Worm (Caenorhabditis elegans) whole organism, L4 larva: Measurements from ENCODE around the gene F36G9.15.
A peak's percentile ranks its signal among the peaks of the same experiment; 100 is the strongest.

Experiments
- D1046.2 ChIP-seq: fragments of 200-800 bp; sonication (Bioruptor generic); IDR thresholded peaks from 2 replicates; pipeline ENCODE4 v1.3.6; 2022; ENCODE audit warnings: missing genetic modification characterization, missing compliant biosample characterization
- F10B5.3 ChIP-seq: sonication (generic microtip); optimal IDR thresholded peaks from 2 replicates; lab custom pipeline; 2016; ENCODE audit warnings: mild to moderate bottlenecking, missing genetic modification characterization, missing compliant biosample characterization
- F26F4.8 ChIP-seq: fragments of 200-800 bp; sonication (Bioruptor generic); conservative IDR thresholded peaks from 2 replicates; pipeline ENCODE4 v1.3.6; 2022; ENCODE audit warnings: missing genetic modification characterization, missing compliant biosample characterization
- F44E2.7 ChIP-seq: fragments of 200-800 bp; sonication (Bioruptor generic); IDR thresholded peaks from 2 replicates; pipeline ENCODE4 v2.1.2; 2022; ENCODE audit warnings: missing genetic modification characterization, missing compliant biosample characterization
- R02D3.7 ChIP-seq: fragments of 150-350 bp; sonication (generic microtip); optimal IDR thresholded peaks from 3 replicates; lab custom pipeline; 2014; ENCODE audit warnings: missing biosample characterization, missing genetic modification characterization
- T20F7.1 ChIP-seq: fragments of 200-800 bp; sonication (Bioruptor generic); optimal IDR thresholded peaks from 2 replicates; lab custom pipeline; 2018; ENCODE audit warnings: mild to moderate bottlenecking, missing genetic modification characterization, missing compliant biosample characterization
- ZK546.5 ChIP-seq, 2 experiments: sonication (generic microtip); optimal IDR thresholded peaks; 2 replicates each; lab custom pipeline; 2017; ENCODE audit warnings: missing biosample characterization in 2 of 2, missing genetic modification characterization in 2 of 2
- aha-1 ChIP-seq: fragments of 150-350 bp; peaks from one replicate; lab custom pipeline; 2014; ENCODE audit warnings: missing biosample characterization, missing genetic modification characterization
- aly-2 ChIP-seq: sonication (generic microtip); optimal IDR thresholded peaks from 2 replicates; lab custom pipeline; 2018; ENCODE audit warnings: missing biosample characterization, missing genetic modification characterization
- ceh-62 ChIP-seq: sonication (generic microtip); optimal IDR thresholded peaks from 2 replicates; lab custom pipeline; 2017; ENCODE audit warnings: missing biosample characterization, missing genetic modification characterization
- daf-12 ChIP-seq: fragments of 150-350 bp; optimal IDR thresholded peaks from 2 replicates; lab custom pipeline; 2014; ENCODE audit warnings: missing biosample characterization, missing genetic modification reagents, missing genetic modification characterization
- daf-8 ChIP-seq: fragments of 200-800 bp; sonication (Bioruptor generic); IDR thresholded peaks from 2 replicates; pipeline ENCODE4 v1.3.6; 2022; ENCODE audit warnings: missing genetic modification characterization, missing compliant biosample characterization
- dmd-6 ChIP-seq: fragments of 200-800 bp; sonication (Bioruptor generic); IDR thresholded peaks from 2 replicates; pipeline ENCODE4 v1.3.6; 2022; ENCODE audit warnings: missing genetic modification reagents, missing genetic modification characterization, missing compliant biosample characterization
- dmd-8 ChIP-seq: fragments of 200-800 bp; sonication (Bioruptor generic); IDR thresholded peaks from 2 replicates; pipeline ENCODE4 v1.3.6; 2022; ENCODE audit warnings: missing genetic modification characterization, missing compliant biosample characterization
- dve-1 ChIP-seq: sonication (generic microtip); optimal IDR thresholded peaks from 2 replicates; lab custom pipeline; 2017; ENCODE audit warnings: antibody characterized with exemption, mild to moderate bottlenecking, missing genetic modification characterization, missing compliant biosample characterization; ENCODE audit not compliant: insufficient read depth
- fkh-10 ChIP-seq: fragments of 150-350 bp; optimal IDR thresholded peaks from 2 replicates; lab custom pipeline; 2014; ENCODE audit warnings: missing biosample characterization, missing genetic modification reagents, missing genetic modification characterization
- fos-1 ChIP-seq: fragments of 150-350 bp; optimal IDR thresholded peaks from 2 replicates; lab custom pipeline; 2014; ENCODE audit warnings: missing biosample characterization, missing genetic modification characterization
- hlh-11 ChIP-seq: fragments of 200-800 bp; sonication (Bioruptor generic); optimal IDR thresholded peaks from 2 replicates; lab custom pipeline; 2018; ENCODE audit warnings: mild to moderate bottlenecking, missing genetic modification characterization, missing compliant biosample characterization
- lin-29 ChIP-seq: fragments of 200-800 bp; sonication (Bioruptor generic); IDR thresholded peaks from 2 replicates; pipeline ENCODE4 v1.3.6; 2022; ENCODE audit warnings: missing genetic modification reagents, missing genetic modification characterization, missing compliant biosample characterization
- mep-1 ChIP-seq: fragments of 150-350 bp; sonication (generic microtip); optimal IDR thresholded peaks from 3 replicates; lab custom pipeline; 2014; ENCODE audit warnings: missing biosample characterization, missing genetic modification characterization
- nhr-237 ChIP-seq: sonication (generic microtip); optimal IDR thresholded peaks from 2 replicates; lab custom pipeline; 2017; ENCODE audit warnings: missing biosample characterization, missing genetic modification characterization
- nhr-6 ChIP-seq: fragments of 150-350 bp; optimal IDR thresholded peaks from 2 replicates; lab custom pipeline; 2014; ENCODE audit warnings: missing biosample characterization, missing genetic modification characterization
- nhr-76 ChIP-seq: fragments of 150-350 bp; optimal IDR thresholded peaks from 2 replicates; lab custom pipeline; 2014; ENCODE audit warnings: missing biosample characterization, missing genetic modification characterization
- php-3 ChIP-seq: fragments of 200-800 bp; sonication (Bioruptor generic); IDR thresholded peaks from 2 replicates; pipeline ENCODE4 v1.3.6; 2022; ENCODE audit warnings: missing genetic modification reagents, missing genetic modification characterization, missing compliant biosample characterization
- pqm-1 ChIP-seq: sonication (generic microtip); optimal IDR thresholded peaks from 2 replicates; lab custom pipeline; 2017; ENCODE audit warnings: missing biosample characterization, missing genetic modification characterization
- rbr-2 ChIP-seq: sonication (generic microtip); optimal IDR thresholded peaks from 2 replicates; lab custom pipeline; 2016; ENCODE audit warnings: missing genotype, missing genetic modification characterization, missing compliant biosample characterization
- sdz-12 ChIP-seq: fragments of 200-800 bp; sonication (Bioruptor generic); optimal IDR thresholded peaks from 2 replicates; lab custom pipeline; 2018; ENCODE audit warnings: mild to moderate bottlenecking, missing genetic modification characterization, missing compliant biosample characterization
- set-16 ChIP-seq: fragments of 200-800 bp; sonication (Bioruptor generic); IDR thresholded peaks from 2 replicates; pipeline ENCODE4 v1.3.6; 2022; ENCODE audit warnings: missing genetic modification reagents, missing genetic modification characterization, missing compliant biosample characterization
- spr-3 ChIP-seq: fragments of 200-800 bp; sonication (Bioruptor generic); optimal IDR thresholded peaks from 2 replicates; lab custom pipeline; 2018; ENCODE audit warnings: mild to moderate bottlenecking, missing genetic modification characterization, missing compliant biosample characterization
- tag-97 ChIP-seq: fragments of 200-800 bp; sonication (Bioruptor generic); IDR thresholded peaks from 2 replicates; pipeline ENCODE4 v1.3.6; 2022; ENCODE audit warnings: missing genetic modification characterization, missing compliant biosample characterization
- tra-1 ChIP-seq: fragments of 200-800 bp; sonication (Bioruptor generic); IDR thresholded peaks from 2 replicates; pipeline ENCODE4 v1.3.6; 2022; ENCODE audit warnings: missing genetic modification reagents, missing genetic modification characterization, missing compliant biosample characterization
- unc-39 ChIP-seq: sonication (generic microtip); optimal IDR thresholded peaks from 2 replicates; lab custom pipeline; 2017; ENCODE audit warnings: missing biosample characterization, missing genetic modification characterization
- unc-62 ChIP-seq, 3 experiments: fragments of 150-350 bp in 1 of 3; sonication (generic microtip); optimal IDR thresholded peaks in 2 of 3; peaks in 1 of 3; 1 replicate in 1 of 3; 2 replicates in 2 of 3; lab custom pipeline; 2014 to 2017; ENCODE audit warnings: missing biosample characterization in 3 of 3, missing genetic modification characterization in 3 of 3, missing genetic modification reagents in 3 of 3, missing genotype in 1 of 3
- vab-7 ChIP-seq: fragments of 200-800 bp; sonication (Bioruptor generic); IDR thresholded peaks from 2 replicates; pipeline ENCODE4 v1.3.6; 2022; ENCODE audit warnings: missing genetic modification reagents, missing genetic modification characterization, missing compliant biosample characterization
- zag-1 ChIP-seq: fragments of 150-350 bp; optimal IDR thresholded peaks from 2 replicates; lab custom pipeline; 2014; ENCODE audit warnings: missing biosample characterization, missing genetic modification characterization
- ztf-11 ChIP-seq: fragments of 150-350 bp; optimal IDR thresholded peaks from 2 replicates; lab custom pipeline; 2014; ENCODE audit warnings: missing biosample characterization, missing genetic modification characterization

The F36G9.15 gene

DNA sequence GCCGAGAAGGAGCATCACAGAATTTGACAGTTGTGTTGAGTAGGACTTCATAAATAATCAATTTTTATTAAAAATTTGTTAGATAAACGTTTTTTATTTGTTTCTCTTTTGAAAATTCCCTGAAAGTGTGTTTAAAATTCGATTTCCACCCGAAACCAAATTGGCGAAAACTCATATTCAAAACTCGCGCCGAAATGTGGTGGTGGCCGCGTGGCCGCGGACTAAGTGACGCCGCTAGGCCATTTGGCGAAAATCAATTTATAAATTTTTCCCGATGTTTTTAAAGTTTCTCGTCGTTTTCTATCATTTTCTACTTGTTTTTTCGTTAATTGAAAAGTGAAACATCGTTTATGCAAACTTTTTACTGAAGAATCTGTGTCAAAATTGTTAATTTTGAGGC lies 34.6 kb upstream of the F36G9.15 start (continued):
- TF ChIP-seq nhr-237 (tag; lab: Kevin White, UChicago) (no peak), vab-7 (GFP tag; lab: Robert Waterston, UW) (no peak), rbr-2 (tag; lab: Kevin White, UChicago) (no peak), unc-62 (GFP tag; optimal IDR thresholded peaks at IDR 0.05 in 1 of 2; lab: Kevin White, UChicago) (no peak), unc-62 (tag; optimal IDR thresholded peaks at IDR 0.05; lab: Kevin White, UChicago) (no peak), F26F4.8 (GFP tag; lab: Robert Waterston, UW) (no peak), nhr-76 (no peak), lin-29 (GFP tag; lab: Robert Waterston, UW) (no peak)

DNA sequence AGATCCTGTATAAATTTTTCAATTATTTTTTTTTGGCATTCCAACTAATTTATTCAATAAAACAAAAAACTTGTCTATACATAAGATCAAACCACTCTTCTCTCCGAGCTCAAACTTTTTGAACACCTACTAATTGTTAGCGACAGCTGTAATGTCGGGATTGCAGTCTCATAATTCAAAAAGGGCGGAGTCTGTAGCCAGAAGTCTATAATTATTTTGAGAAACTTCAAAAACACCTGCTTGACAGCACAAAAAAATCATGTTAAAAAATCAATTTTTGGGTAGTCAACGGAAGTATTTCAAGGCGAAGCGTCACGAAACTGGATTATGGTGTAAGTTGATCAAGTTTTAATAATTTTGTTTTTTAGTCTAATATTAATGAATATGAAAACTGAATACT lies 32.1 kb upstream of the F36G9.15 start, which contains the start of gene srx-44:
Gene srx-44, plus strand, starts transcription at position 301 of the 400 bp plus-strand sequence.
- TF ChIP-seq aly-2 (tag; lab: Kevin White, UChicago): no peak
- TF ChIP-seq aha-1 (tag; lab: Kevin White, UChicago): peak; percentile 38
- no peak for TF ChIP-seq T20F7.1
- TF ChIP-seq set-16 (GFP tag; lab: Robert Waterston, UW): no peak
- TF ChIP-seq D1046.2 (GFP tag; lab: Robert Waterston, UW): no peak
- no peak for TF ChIP-seq pqm-1
- TF ChIP-seq nhr-6 (tag; lab: Kevin White, UChicago): no peak
- TF ChIP-seq dmd-8 (GFP tag; lab: Robert Waterston, UW): no peak

DNA sequence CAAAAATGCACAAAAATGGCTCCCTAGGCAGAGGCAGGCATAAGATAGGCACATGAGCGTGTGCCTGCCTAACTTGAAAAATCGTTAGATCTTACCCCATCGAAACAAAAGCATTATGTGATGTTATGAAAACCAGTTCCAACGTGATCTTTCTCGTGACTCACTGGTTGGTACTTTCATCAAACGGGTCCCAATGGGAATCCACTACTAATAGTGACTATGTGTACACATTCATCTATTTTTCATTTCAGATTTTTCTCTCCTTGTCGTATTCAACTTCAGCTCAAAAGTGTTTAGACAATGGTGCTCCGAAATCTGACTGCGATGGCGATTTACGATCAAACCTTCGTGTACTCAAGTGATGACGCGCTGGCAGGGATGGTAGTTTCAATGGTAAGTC lies 29.7 kb upstream of the F36G9.15 start, which contains the start of gene srx-43:
Gene srx-43, plus strand, starts transcription at position 301 of the 400 bp plus-strand sequence.
- TF ChIP-seq unc-62 (GFP tag; optimal IDR thresholded peaks at IDR 0.05 in 1 of 2; lab: Kevin White, UChicago): peak in 1 of 2 experiments; percentile 74
- no peak for TF ChIP-seq unc-62 (tag; optimal IDR thresholded peaks at IDR 0.05; lab: Kevin White, UChicago)
- TF ChIP-seq unc-39 (tag; lab: Kevin White, UChicago): no peak
- TF ChIP-seq ztf-11: no peak
- TF ChIP-seq, all 104 proteins: peak for 1

DNA sequence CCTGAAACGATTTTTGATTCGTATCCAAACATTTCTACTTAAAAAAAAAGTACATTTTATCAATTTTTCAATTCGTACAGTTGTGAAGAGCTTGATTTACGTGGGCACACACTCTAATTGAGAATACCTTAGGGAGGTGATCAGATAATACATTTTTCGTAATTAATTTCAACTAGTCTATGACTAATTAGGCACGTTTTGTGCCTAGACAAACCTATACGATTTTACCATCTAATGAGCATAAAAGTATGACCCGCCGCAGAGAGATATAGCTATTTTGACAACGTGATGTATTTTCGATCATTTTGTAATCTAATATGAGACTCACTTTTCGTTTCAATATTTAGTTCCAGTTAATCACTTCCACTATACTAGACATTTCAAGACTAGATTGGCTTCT lies 29.0 kb upstream of the F36G9.15 start:
- TF ChIP-seq tra-1 (GFP tag; lab: Robert Waterston, UW): no peak
- peak; percentile 54 for TF ChIP-seq aha-1 (tag; lab: Kevin White, UChicago)

DNA sequence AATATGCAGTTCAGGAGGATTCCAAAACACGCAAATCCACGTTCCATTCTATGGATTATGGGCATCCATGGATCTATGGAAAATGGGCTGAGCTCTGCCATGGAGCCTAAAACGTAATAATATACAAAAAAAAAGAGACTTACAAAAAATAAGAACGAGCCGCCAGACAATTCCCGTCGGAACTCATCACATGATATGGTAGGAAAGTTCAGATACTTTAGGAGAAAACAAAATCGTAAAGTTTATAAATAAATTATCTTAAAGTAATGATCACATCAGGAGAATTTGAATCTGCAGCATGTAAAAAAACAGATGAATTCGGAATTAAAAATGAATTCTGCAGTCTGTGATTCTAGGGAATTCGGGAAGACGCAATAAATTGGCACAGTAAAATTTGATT lies 27.7 kb upstream of the F36G9.15 start, which contains the start of gene str-232:
Gene str-232, minus strand, starts transcription at position 101 of the 400 bp plus-strand sequence.
- TF ChIP-seq spr-3 (GFP tag; lab: Kevin White, UChicago) (no peak), vab-7 (GFP tag; lab: Robert Waterston, UW) (no peak), hlh-11 (tag; lab: Kevin White, UChicago) (no peak), F10B5.3 (tag; lab: Kevin White, UChicago) (no peak), sdz-12 (GFP tag; lab: Kevin White, UChicago) (no peak), mep-1 (tag; lab: Kevin White, UChicago) (no peak), daf-8 (GFP tag; lab: Robert Waterston, UW) (no peak), dmd-6 (GFP tag; lab: Robert Waterston, UW) (no peak), ceh-62 (tag; lab: Kevin White, UChicago) (no peak), fos-1 (tag; lab: Kevin White, UChicago) (no peak), dve-1 (tag; lab: Kevin White, UChicago) (no peak), pqm-1 (no peak), ZK546.5 (tag; optimal IDR thresholded peaks at IDR 0.05; lab: Kevin White, UChicago) (no peak), php-3 (GFP tag; lab: Robert Waterston, UW) (no peak)

DNA sequence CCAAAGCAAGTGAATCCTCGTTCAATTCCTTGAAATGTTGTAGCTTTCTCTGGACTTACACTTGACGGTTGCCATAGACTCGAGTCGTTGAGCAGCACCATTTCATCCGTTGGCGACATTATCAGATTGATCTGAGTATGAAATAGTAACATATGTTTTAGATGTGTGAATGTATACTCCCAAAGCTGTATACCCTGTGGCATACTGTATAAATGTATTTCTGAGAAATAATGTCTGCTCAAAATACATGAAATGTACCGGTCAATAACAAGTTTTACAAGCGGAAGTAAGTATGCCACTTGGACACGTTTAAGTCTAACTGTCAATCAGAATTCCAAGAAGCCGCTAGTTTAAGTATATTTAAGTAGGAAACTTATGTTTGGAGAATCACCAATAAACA lies 21.6 kb upstream of the F36G9.15 start, which contains the start of gene str-233:
Gene str-233, minus strand, starts transcription at position 101 of the 400 bp plus-strand sequence.
- TF ChIP-seq daf-12 (tag; lab: Kevin White, UChicago) (no peak), fkh-10 (GFP tag; lab: Kevin White, UChicago) (no peak), tag-97 (no peak), R02D3.7 (tag; lab: Kevin White, UChicago) (no peak), F44E2.7 (GFP tag; lab: Robert Waterston, UW) (no peak), zag-1 (tag; lab: Kevin White, UChicago) (no peak)
